Worm (Caenorhabditis elegans) whole organism, young adult: ENCODE measurements around the gene nhr-192.
A peak's percentile ranks its signal among the peaks of the same experiment; 100 is the strongest.

ENCODE experiments used
- C06A6.2 ChIP-seq: fragments of 200-800 bp; sonication (Bioruptor generic); conservative IDR thresholded peaks from 2 replicates; pipeline ENCODE4 v1.3.6; 2022; ENCODE audit warnings: missing genetic modification characterization, missing compliant biosample characterization
- C17E4.6 ChIP-seq: fragments of 200-800 bp; sonication (Bioruptor generic); IDR thresholded peaks from 2 replicates; pipeline ENCODE4 v1.3.6; 2022; ENCODE audit warnings: missing genetic modification reagents, missing genetic modification characterization, missing compliant biosample characterization
- F23B12.7 ChIP-seq: sonication (generic microtip); optimal IDR thresholded peaks from 2 replicates; lab custom pipeline; 2017; ENCODE audit warnings: missing genetic modification characterization, mild to moderate bottlenecking, missing compliant biosample characterization, antibody characterized with exemption, moderate library complexity; ENCODE audit not compliant: insufficient read depth
- F37B4.10 ChIP-seq: fragments of 200-800 bp; sonication (Bioruptor generic); IDR thresholded peaks from 2 replicates; pipeline ENCODE4 v1.3.6; 2022; ENCODE audit warnings: missing genetic modification characterization, missing compliant biosample characterization
- F49E8.2 ChIP-seq: sonication (generic microtip); optimal IDR thresholded peaks from 3 replicates; lab custom pipeline; 2017; ENCODE audit warnings: missing genetic modification characterization, mild to moderate bottlenecking, missing compliant biosample characterization, antibody characterized with exemption, moderate library complexity; ENCODE audit not compliant: insufficient read depth
- F52B5.7 ChIP-seq: sonication (generic microtip); optimal IDR thresholded peaks from 2 replicates; lab custom pipeline; 2016; ENCODE audit warnings: mild to moderate bottlenecking, missing genetic modification characterization, missing compliant biosample characterization
- F55B11.4 ChIP-seq: sonication (generic microtip); optimal IDR thresholded peaks from 2 replicates; lab custom pipeline; 2016; ENCODE audit warnings: missing compliant biosample characterization, missing genetic modification characterization, borderline replicate concordance; ENCODE audit not compliant: insufficient read depth
- F57C9.4 ChIP-seq: sonication (generic microtip); optimal IDR thresholded peaks from 2 replicates; lab custom pipeline; 2017; ENCODE audit warnings: mild to moderate bottlenecking, missing genetic modification characterization, missing compliant biosample characterization
- Y79H2A.3 ChIP-seq: fragments of 200-800 bp; sonication (Bioruptor generic); conservative IDR thresholded peaks from 2 replicates; pipeline ENCODE4 v1.3.6; 2022; ENCODE audit warnings: missing genetic modification reagents, missing genetic modification characterization, missing compliant biosample characterization
- ZK185.1 ChIP-seq: sonication (generic microtip); optimal IDR thresholded peaks from 2 replicates; lab custom pipeline; 2016; ENCODE audit warnings: mild to moderate bottlenecking, missing genetic modification characterization, missing compliant biosample characterization; ENCODE audit not compliant: poor library complexity, severe bottlenecking
- ama-1 ChIP-seq, 3 experiments: fragments of 150-350 bp in 1 of 3; sonication (generic microtip) in 2 of 3; optimal IDR thresholded peaks; 2 replicates each; lab custom pipeline; 2014 to 2018; ENCODE audit warnings: missing biosample characterization in 2 of 3, missing genetic modification characterization in 2 of 3, missing genetic modification reagents in 2 of 3
- atf-7 ChIP-seq: sonication (generic microtip); optimal IDR thresholded peaks from 2 replicates; lab custom pipeline; 2017; ENCODE audit warnings: mild to moderate bottlenecking, missing genetic modification characterization, missing compliant biosample characterization
- cebp-1 ChIP-seq, 2 experiments: fragments of 200-800 bp in 1 of 2; sonication (Bioruptor generic) in 1 of 2; sonication (generic microtip) in 1 of 2; IDR thresholded peaks in 1 of 2; optimal IDR thresholded peaks in 1 of 2; 2 replicates each; pipeline versions ENCODE4 v1.3.6 to Lab custom; 2017 to 2022; ENCODE audit warnings: missing compliant biosample characterization in 2 of 2, missing genetic modification characterization in 2 of 2, mild to moderate bottlenecking in 1 of 2, missing genetic modification reagents in 1 of 2, moderate library complexity in 1 of 2
- ceh-40 ChIP-seq: fragments of 200-800 bp; sonication (Bioruptor generic); IDR thresholded peaks from 2 replicates; pipeline ENCODE4 v1.3.6; 2022; ENCODE audit warnings: missing genetic modification characterization, missing compliant biosample characterization
- die-1 ChIP-seq: sonication (generic microtip); optimal IDR thresholded peaks from 2 replicates; lab custom pipeline; 2016; ENCODE audit warnings: missing genotype, mild to moderate bottlenecking, missing genetic modification characterization, missing compliant biosample characterization
- egl-18 ChIP-seq: fragments of 200-800 bp; sonication (Bioruptor generic); IDR thresholded peaks from 2 replicates; pipeline ENCODE4 v1.3.6; 2022; ENCODE audit warnings: missing genetic modification reagents, missing genetic modification characterization, missing compliant biosample characterization
- egl-44 ChIP-seq: fragments of 200-800 bp; sonication (Bioruptor generic); IDR thresholded peaks from 2 replicates; pipeline ENCODE4 v1.3.6; 2022; ENCODE audit warnings: missing genetic modification reagents, missing genetic modification characterization, missing compliant biosample characterization
- egrh-3 ChIP-seq: fragments of 200-800 bp; sonication (Bioruptor generic); IDR thresholded peaks from 2 replicates; pipeline ENCODE4 v1.3.6; 2022; ENCODE audit warnings: missing genetic modification reagents, missing genetic modification characterization, missing compliant biosample characterization
- ekl-4 ChIP-seq: fragments of 200-800 bp; sonication (Bioruptor generic); IDR thresholded peaks from 2 replicates; pipeline ENCODE4 v1.3.6; 2022; ENCODE audit warnings: missing genetic modification reagents, missing genetic modification characterization, missing compliant biosample characterization
- gei-17 ChIP-seq: fragments of 200-800 bp; sonication (Bioruptor generic); optimal IDR thresholded peaks from 2 replicates; lab custom pipeline; 2018; ENCODE audit warnings: mild to moderate bottlenecking, missing genetic modification characterization, missing compliant biosample characterization
- let-526 ChIP-seq: fragments of 200-800 bp; sonication (Bioruptor generic); IDR thresholded peaks from 2 replicates; pipeline ENCODE4 v1.3.6; 2022; ENCODE audit warnings: missing genetic modification reagents, missing genetic modification characterization, missing compliant biosample characterization
- lin-26 ChIP-seq: fragments of 200-800 bp; sonication (Bioruptor generic); IDR thresholded peaks from 2 replicates; pipeline ENCODE4 v1.3.6; 2022; ENCODE audit warnings: missing genetic modification reagents, missing genetic modification characterization, missing compliant biosample characterization
- lin-54 ChIP-seq: fragments of 200-800 bp; sonication (Bioruptor generic); optimal IDR thresholded peaks from 2 replicates; lab custom pipeline; 2018; ENCODE audit warnings: mild to moderate bottlenecking, missing genetic modification characterization, missing compliant biosample characterization
- lir-1 ChIP-seq: fragments of 200-800 bp; sonication (Bioruptor generic); conservative IDR thresholded peaks from 2 replicates; pipeline ENCODE4 v1.3.6; 2022; ENCODE audit warnings: missing genetic modification reagents, missing genetic modification characterization, missing compliant biosample characterization
- lsy-27 ChIP-seq: sonication (generic microtip); optimal IDR thresholded peaks from 2 replicates; lab custom pipeline; 2017; ENCODE audit warnings: missing genetic modification characterization, mild to moderate bottlenecking, missing compliant biosample characterization, antibody characterized with exemption, missing genotype, borderline replicate concordance; ENCODE audit not compliant: insufficient read depth
- mel-28 ChIP-seq: sonication (generic microtip); optimal IDR thresholded peaks from 2 replicates; lab custom pipeline; 2016; ENCODE audit warnings: borderline replicate concordance, mild to moderate bottlenecking, missing genetic modification characterization, missing compliant biosample characterization
- nfyb-1 ChIP-seq: fragments of 200-800 bp; sonication (Bioruptor generic); IDR thresholded peaks from 2 replicates; pipeline ENCODE4 v1.3.6; 2022; ENCODE audit warnings: missing genetic modification reagents, missing genetic modification characterization, missing compliant biosample characterization
- nhr-120 ChIP-seq: fragments of 200-800 bp; sonication (Bioruptor generic); IDR thresholded peaks from 2 replicates; pipeline ENCODE4 v1.3.6; 2022; ENCODE audit warnings: missing genetic modification characterization, missing compliant biosample characterization
- nhr-80 ChIP-seq: sonication (generic microtip); optimal IDR thresholded peaks from 2 replicates; lab custom pipeline; 2016; ENCODE audit warnings: missing genetic modification characterization, missing compliant biosample characterization
- sea-2 ChIP-seq: fragments of 200-800 bp; sonication (Bioruptor generic); IDR thresholded peaks from 2 replicates; pipeline ENCODE4 v1.3.6; 2022; ENCODE audit warnings: missing genetic modification characterization, missing compliant biosample characterization
- snpc-1.1 ChIP-seq: sonication (generic microtip); optimal IDR thresholded peaks from 2 replicates; lab custom pipeline; 2017; ENCODE audit warnings: missing genetic modification characterization, mild to moderate bottlenecking, missing compliant biosample characterization, antibody characterized with exemption, moderate library complexity, missing genotype, missing genetic modification reagents; ENCODE audit not compliant: insufficient read depth
- snpc-3.4 ChIP-seq: sonication (generic microtip); optimal IDR thresholded peaks from 2 replicates; lab custom pipeline; 2017; ENCODE audit warnings: missing genetic modification characterization, mild to moderate bottlenecking, missing compliant biosample characterization, antibody characterized with exemption, moderate library complexity, missing genotype, missing genetic modification reagents
- unc-130 ChIP-seq: sonication (generic microtip); optimal IDR thresholded peaks from 2 replicates; lab custom pipeline; 2016; ENCODE audit warnings: missing genetic modification reagents, missing genetic modification characterization, missing compliant biosample characterization
- unc-62 ChIP-seq: fragments of 150-350 bp; optimal IDR thresholded peaks from 2 replicates; lab custom pipeline; 2014; ENCODE audit warnings: missing biosample characterization, missing genetic modification reagents, missing genetic modification characterization
- zfh-2 ChIP-seq: fragments of 200-800 bp; sonication (Bioruptor generic); conservative IDR thresholded peaks from 2 replicates; pipeline ENCODE4 v1.3.6; 2022; ENCODE audit warnings: missing genetic modification reagents, missing genetic modification characterization, missing compliant biosample characterization
- ztf-28 ChIP-seq: fragments of 200-800 bp; sonication (Bioruptor generic); IDR thresholded peaks from 2 replicates; pipeline ENCODE4 v1.3.6; 2022; ENCODE audit warnings: missing genetic modification reagents, missing genetic modification characterization, missing compliant biosample characterization
- ztf-3 ChIP-seq: fragments of 200-800 bp; sonication (Bioruptor generic); optimal IDR thresholded peaks from 2 replicates; lab custom pipeline; 2018; ENCODE audit warnings: mild to moderate bottlenecking, missing genetic modification characterization, missing compliant biosample characterization

The nhr-192 gene

DNA sequence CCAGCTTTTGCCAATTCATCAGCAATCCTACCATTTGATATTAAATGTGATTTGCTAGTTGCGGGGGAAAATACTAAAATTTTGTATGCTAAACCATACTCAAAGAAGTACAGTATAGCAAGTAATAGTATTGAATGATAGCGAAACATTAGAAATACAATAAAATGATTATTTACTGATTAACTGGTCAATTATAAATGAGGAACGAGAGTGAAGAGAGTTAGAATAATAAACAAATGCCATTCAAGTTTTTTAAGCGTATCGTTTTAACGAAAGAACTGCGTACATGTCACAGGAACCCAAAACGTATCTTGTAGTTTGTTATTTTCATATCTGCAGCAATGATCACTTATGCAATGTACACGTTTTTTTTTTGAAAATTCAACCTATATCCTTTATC is 28.0 kb upstream of the nhr-192 start, which contains the start of gene ugt-47:
ugt-47 (minus strand) TSS at position 169 of the 400 bp plus-strand sequence.
- no peak for TF ChIP-seq nfyb-1 (GFP tag; lab: Robert Waterston, UW)
- TF ChIP-seq unc-130 (GFP tag; lab: Kevin White, UChicago), result no peak
- TF ChIP-seq C17E4.6 (GFP tag; lab: Robert Waterston, UW), result no peak
- no peak for TF ChIP-seq atf-7 (tag; lab: Kevin White, UChicago)
- peak; percentile 52 for TF ChIP-seq nhr-80 (tag; lab: Kevin White, UChicago)
- TF ChIP-seq unc-62 (GFP tag; lab: Kevin White, UChicago), result peak; percentile 14
- TF ChIP-seq, all 124 proteins: peak for 2

DNA sequence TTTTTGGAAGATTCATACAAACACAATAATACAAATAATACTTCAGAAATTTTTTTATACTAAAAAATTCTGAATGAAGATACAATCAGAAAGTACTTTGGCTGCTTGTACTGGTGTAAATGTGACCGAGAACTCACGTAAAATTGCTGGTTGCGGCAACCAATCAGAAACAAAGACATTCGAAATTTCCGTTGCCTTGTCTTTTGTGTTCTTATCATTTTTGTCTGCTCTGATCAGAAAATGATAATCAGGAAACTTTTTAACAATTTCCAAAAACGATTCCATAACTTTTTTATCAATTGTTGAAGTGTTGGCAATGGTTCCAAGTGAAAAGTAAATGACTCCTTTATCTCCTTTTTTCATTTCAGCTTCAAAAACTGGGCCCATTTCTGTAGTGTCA is 26.5 kb upstream of the nhr-192 start:
- TF ChIP-seq nhr-80 (tag; lab: Kevin White, UChicago) (peak; percentile 62), F55B11.4 (tag; lab: Kevin White, UChicago) (no peak), nhr-120 (GFP tag; lab: Robert Waterston, UW) (no peak)

DNA sequence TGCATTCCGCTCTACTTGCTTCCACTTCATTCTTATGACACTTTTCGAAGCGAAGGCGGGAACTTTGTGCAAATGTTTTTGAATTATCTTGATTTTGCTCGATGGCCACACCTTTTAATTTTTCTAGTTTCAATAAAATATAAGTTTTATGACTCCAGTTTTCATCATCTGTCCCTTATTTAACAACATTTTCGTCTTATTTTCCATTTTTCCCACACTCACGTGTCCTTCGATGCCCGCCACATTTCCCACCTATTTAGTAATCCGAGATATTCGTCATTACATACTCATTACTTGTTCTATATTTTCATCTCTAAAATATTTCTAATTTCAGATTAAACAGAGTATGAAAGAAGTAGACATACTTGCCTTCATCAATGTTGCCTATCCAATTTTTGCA is 23.9 kb upstream of the nhr-192 start, which contains the start of gene srd-49:
srd-49 (plus strand) TSS at position 301 of the 400 bp plus-strand sequence.
- no peak for TF ChIP-seq nfyb-1 (GFP tag; lab: Robert Waterston, UW)
- TF ChIP-seq ztf-28, result no peak
- TF ChIP-seq gei-17 (GFP tag; lab: Kevin White, UChicago), result no peak
- no peak for TF ChIP-seq die-1
- no peak for TF ChIP-seq nhr-120 (GFP tag; lab: Robert Waterston, UW)
- no peak for TF ChIP-seq snpc-3.4 (tag; lab: Kevin White, UChicago)
- no peak for TF ChIP-seq sea-2 (GFP tag; lab: Robert Waterston, UW)
- no peak for TF ChIP-seq F37B4.10 (GFP tag; lab: Robert Waterston, UW)
- TF ChIP-seq C06A6.2 (GFP tag; lab: Robert Waterston, UW), result no peak
- no peak for TF ChIP-seq egl-18 (GFP tag; lab: Robert Waterston, UW)
- no peak for TF ChIP-seq lsy-27 (tag; lab: Kevin White, UChicago)
- no peak for TF ChIP-seq lir-1
- no peak for TF ChIP-seq F57C9.4 (tag; lab: Kevin White, UChicago)
- TF ChIP-seq mel-28 (tag; lab: Kevin White, UChicago), result no peak
- TF ChIP-seq lin-54 (GFP tag; lab: Kevin White, UChicago), result no peak
- no peak for TF ChIP-seq ztf-3 (GFP tag; lab: Kevin White, UChicago)
- no peak for TF ChIP-seq Y79H2A.3 (GFP tag; lab: Robert Waterston, UW)
- no peak for TF ChIP-seq ceh-40 (GFP tag; lab: Robert Waterston, UW)
- no peak for TF ChIP-seq ekl-4 (GFP tag; lab: Robert Waterston, UW)

DNA sequence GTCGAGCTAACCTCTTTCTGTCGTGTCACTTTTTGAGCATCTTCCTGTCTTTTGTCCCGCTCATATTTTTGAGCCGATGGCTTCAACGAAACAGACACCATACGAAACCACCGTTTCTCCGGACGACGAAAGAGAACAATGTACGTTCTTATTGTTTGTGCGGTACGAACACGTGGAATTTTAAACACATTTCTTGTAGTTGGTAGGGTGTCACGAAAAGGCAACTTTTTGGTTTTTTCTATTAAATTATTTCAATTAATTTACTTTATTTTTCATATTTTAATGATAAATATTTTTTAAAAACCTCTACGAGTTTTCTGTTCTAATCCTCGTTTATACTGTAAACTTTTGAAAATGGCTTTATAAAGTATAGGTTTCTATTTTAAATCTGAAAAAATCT is 20.7 kb upstream of the nhr-192 start, which contains the start of gene R04B5.11:
R04B5.11 (minus strand) TSS at position 101 of the 400 bp plus-strand sequence.
- TF ChIP-seq F37B4.10 (GFP tag; lab: Robert Waterston, UW) (no peak), cebp-1 (GFP tag; IDR thresholded peaks at IDR 0.05; lab: Robert Waterston, UW) (no peak), cebp-1 (tag; optimal IDR thresholded peaks at IDR 0.05; lab: Kevin White, UChicago) (no peak), let-526 (no peak), F23B12.7 (tag; lab: Kevin White, UChicago) (no peak), F49E8.2 (tag; lab: Kevin White, UChicago) (no peak), snpc-1.1 (no peak), zfh-2 (no peak), ZK185.1 (tag; lab: Kevin White, UChicago) (no peak), ama-1 (optimal IDR thresholded peaks at IDR 0.05; lab: Kevin White, UChicago) (no peak), ama-1 (GFP tag; optimal IDR thresholded peaks at IDR 0.05; lab: Kevin White, UChicago) (no peak), egl-44 (GFP tag; lab: Robert Waterston, UW) (no peak), F52B5.7 (tag; lab: Kevin White, UChicago) (no peak), egrh-3 (GFP tag; lab: Robert Waterston, UW) (no peak), lin-26 (GFP tag; lab: Robert Waterston, UW) (no peak)
- TF ChIP-seq, all 124 proteins: peak for 0
